Worm (Caenorhabditis elegans) whole organism, early embryonic: ENCODE results near the gene txdc-12.1.

Experiments
- F13C5.2 ChIP-seq: sonication (generic microtip); optimal IDR thresholded peaks from 2 replicates; lab custom pipeline; 2017; ENCODE audit warnings: mild to moderate bottlenecking, missing genetic modification characterization, inconsistent platforms, missing compliant biosample characterization
- ama-1 ChIP-seq: fragments of 150-350 bp; optimal IDR thresholded peaks from 2 replicates; lab custom pipeline; 2014
- tbx-11 ChIP-seq: fragments of 200-800 bp; sonication (Bioruptor generic); IDR thresholded peaks from 2 replicates; pipeline ENCODE4 v1.3.6; 2022; ENCODE audit warnings: missing genetic modification characterization, missing compliant biosample characterization

- no peak for TF ChIP-seq F13C5.2 (tag; lab: Kevin White, UChicago)
- no peak for TF ChIP-seq ama-1 (lab: Kevin White, UChicago)
- no peak for TF ChIP-seq tbx-11 (GFP tag; lab: Robert Waterston, UW)
Observed at ce11 chrII:12241792-12242191, 1.6 kb downstream of the txdc-12.1 start.
